Worm (Caenorhabditis elegans) whole organism, early embryonic: Measurements from ENCODE around the gene gck-4.
A peak's percentile ranks its signal among the peaks of the same experiment; 100 is the strongest.

ENCODE experiments used
- B0310.2 ChIP-seq: sonication (generic microtip); optimal IDR thresholded peaks from 2 replicates; lab custom pipeline; 2016; ENCODE audit warnings: mild to moderate bottlenecking, missing genetic modification characterization, missing compliant biosample characterization
- F13C5.2 ChIP-seq: sonication (generic microtip); optimal IDR thresholded peaks from 2 replicates; lab custom pipeline; 2017; ENCODE audit warnings: mild to moderate bottlenecking, missing genetic modification characterization, inconsistent platforms, missing compliant biosample characterization
- aly-1 ChIP-seq: sonication (generic microtip); optimal IDR thresholded peaks from 2 replicates; lab custom pipeline; 2016; ENCODE audit warnings: missing genetic modification characterization, missing compliant biosample characterization
- ama-1 ChIP-seq: fragments of 150-350 bp; optimal IDR thresholded peaks from 2 replicates; lab custom pipeline; 2014
- ceh-13 ChIP-seq: fragments of 200-800 bp; sonication (Bioruptor generic); optimal IDR thresholded peaks from 2 replicates; lab custom pipeline; 2018; ENCODE audit warnings: mild to moderate bottlenecking, missing genetic modification characterization, missing compliant biosample characterization
- ceh-36 ChIP-seq: sonication (generic microtip); optimal IDR thresholded peaks from 2 replicates; lab custom pipeline; 2016; ENCODE audit warnings: missing genetic modification characterization, inconsistent platforms, missing compliant biosample characterization
- ets-7 ChIP-seq: sonication (generic microtip); optimal IDR thresholded peaks from 2 replicates; lab custom pipeline; 2016; ENCODE audit warnings: missing genotype, missing genetic modification characterization, missing compliant biosample characterization
- flt-1 ChIP-seq: fragments of 200-800 bp; sonication (Bioruptor generic); IDR thresholded peaks from 2 replicates; pipeline ENCODE4 v1.3.6; 2022; ENCODE audit warnings: missing genetic modification characterization, missing compliant biosample characterization
- hmbx-1 ChIP-seq: sonication (generic microtip); optimal IDR thresholded peaks from 2 replicates; lab custom pipeline; 2016; ENCODE audit warnings: mild to moderate bottlenecking, missing genetic modification characterization, missing compliant biosample characterization
- hmg-4 ChIP-seq: fragments of 200-800 bp; sonication (Bioruptor generic); optimal IDR thresholded peaks from 2 replicates; lab custom pipeline; 2018; ENCODE audit warnings: mild to moderate bottlenecking, missing genetic modification characterization, missing compliant biosample characterization
- hnd-1 ChIP-seq: sonication (generic microtip); optimal IDR thresholded peaks from 2 replicates; lab custom pipeline; 2016; ENCODE audit warnings: missing genetic modification characterization, missing compliant biosample characterization
- pes-1 ChIP-seq: fragments of 200-800 bp; sonication (Bioruptor generic); IDR thresholded peaks from 2 replicates; pipeline ENCODE4 v1.3.6; 2022; ENCODE audit warnings: missing genetic modification reagents, missing genetic modification characterization, missing compliant biosample characterization
- scrt-1 ChIP-seq: fragments of 200-800 bp; sonication (Bioruptor generic); IDR thresholded peaks from 2 replicates; pipeline ENCODE4 v1.3.6; 2022; ENCODE audit warnings: missing genetic modification characterization, missing compliant biosample characterization
- sea-1 ChIP-seq: fragments of 200-800 bp; sonication (Bioruptor generic); conservative IDR thresholded peaks from 2 replicates; pipeline ENCODE4 v1.3.6; 2022; ENCODE audit warnings: missing genetic modification characterization, missing compliant biosample characterization
- tbx-11 ChIP-seq: fragments of 200-800 bp; sonication (Bioruptor generic); IDR thresholded peaks from 2 replicates; pipeline ENCODE4 v1.3.6; 2022; ENCODE audit warnings: missing genetic modification characterization, missing compliant biosample characterization
- tbx-37 ChIP-seq: fragments of 200-800 bp; sonication (Bioruptor generic); conservative IDR thresholded peaks from 2 replicates; pipeline ENCODE4 v1.3.6; 2022; ENCODE audit warnings: missing genetic modification reagents, missing genetic modification characterization, missing compliant biosample characterization
- tra-4 ChIP-seq: sonication (generic microtip); optimal IDR thresholded peaks from 2 replicates; lab custom pipeline; 2017; ENCODE audit warnings: missing genetic modification characterization, missing compliant biosample characterization

gck-4 gene

DNA sequence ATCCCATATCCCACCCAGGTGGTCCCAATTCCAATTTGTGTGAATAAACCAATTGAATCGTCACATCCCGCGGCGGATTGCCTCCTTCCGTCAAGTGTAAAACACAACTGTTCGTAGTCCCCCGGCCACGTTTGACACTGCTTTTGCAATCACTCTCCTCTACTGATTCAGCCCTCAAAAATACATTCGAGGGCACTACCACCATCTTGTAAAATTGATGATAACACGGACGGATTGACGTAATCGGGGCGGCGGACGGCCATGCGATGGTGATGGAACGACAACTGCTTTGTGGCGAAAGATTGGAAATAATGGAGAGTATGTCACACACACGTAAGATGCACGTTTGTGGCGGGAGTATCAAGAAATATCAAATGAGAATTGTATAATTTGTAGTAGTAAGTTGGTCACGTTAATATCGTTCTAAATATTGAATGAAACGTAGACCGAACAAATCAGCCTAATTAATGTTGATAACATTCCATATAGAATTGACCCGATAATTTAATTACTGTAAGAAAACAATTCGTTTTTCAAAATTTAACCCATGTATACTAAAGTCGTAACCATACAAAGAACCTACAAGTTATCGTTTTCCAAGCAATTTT is 38.5 kb upstream of the gck-4 start:
- TF ChIP-seq ceh-13 (no peak), aly-1 (tag; lab: Kevin White, UChicago) (no peak), sea-1 (no peak), ama-1 (lab: Kevin White, UChicago) (no peak), flt-1 (GFP tag; lab: Robert Waterston, UW) (no peak), hnd-1 (no peak), tbx-37 (GFP tag; lab: Robert Waterston, UW) (no peak), B0310.2 (tag; lab: Kevin White, UChicago) (no peak), tbx-11 (GFP tag; lab: Robert Waterston, UW) (no peak)

DNA sequence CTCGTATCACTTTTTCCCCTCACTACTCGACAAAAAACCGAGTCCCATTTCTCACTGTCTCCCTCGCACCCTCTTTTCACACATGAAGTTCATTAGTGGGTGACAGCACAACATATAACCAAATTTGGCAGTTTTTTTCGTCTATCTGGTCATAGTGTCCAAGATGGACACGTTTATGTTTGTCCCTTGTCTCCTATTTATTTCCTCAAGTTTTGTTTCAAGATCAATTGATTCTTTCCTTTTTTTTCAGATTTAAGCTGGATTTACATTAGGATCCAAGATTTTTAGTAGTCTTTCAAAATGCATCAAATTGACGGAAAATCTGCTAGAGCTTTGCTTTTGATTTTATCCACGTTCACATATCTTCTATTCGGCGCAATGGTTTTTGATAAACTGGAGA is 37.4 kb upstream of the gck-4 start, which contains the start of gene twk-20:
TSS of gene twk-20 (plus strand) at position 301 of the 400 bp plus-strand sequence.
- TF ChIP-seq ceh-36 (tag; lab: Kevin White, UChicago) (no peak), scrt-1 (GFP tag; lab: Robert Waterston, UW) (no peak), hmbx-1 (tag; lab: Kevin White, UChicago) (no peak), tbx-37 (GFP tag; lab: Robert Waterston, UW) (no peak)

DNA sequence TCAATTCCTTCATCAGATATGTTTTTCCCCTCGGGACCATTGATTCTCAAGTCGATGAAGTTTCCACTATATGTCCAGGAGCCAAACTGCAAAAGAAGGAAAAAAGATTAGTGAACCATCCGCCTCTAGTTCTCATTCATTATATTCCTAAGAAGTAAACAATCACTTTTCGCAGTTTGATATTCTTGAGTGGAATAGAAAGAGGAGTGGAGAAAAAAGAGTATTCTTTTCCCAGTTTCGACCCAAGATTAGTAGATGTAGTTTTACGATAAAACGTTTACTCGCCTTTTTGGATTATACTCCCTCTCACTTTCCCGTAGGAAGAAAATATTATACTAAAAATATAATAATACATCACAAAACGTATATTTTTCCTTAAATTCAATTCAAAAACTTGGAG is 32.1 kb upstream of the gck-4 start:
- TF ChIP-seq hmbx-1 (tag; lab: Kevin White, UChicago) (no peak), aly-1 (tag; lab: Kevin White, UChicago) (no peak), hnd-1 (no peak), scrt-1 (GFP tag; lab: Robert Waterston, UW) (no peak), tbx-37 (GFP tag; lab: Robert Waterston, UW) (no peak), tbx-11 (GFP tag; lab: Robert Waterston, UW) (no peak), ceh-36 (tag; lab: Kevin White, UChicago) (no peak), sea-1 (no peak), ama-1 (lab: Kevin White, UChicago) (no peak), hmg-4 (GFP tag; lab: Kevin White, UChicago) (no peak), B0310.2 (tag; lab: Kevin White, UChicago) (no peak), ceh-13 (no peak), F13C5.2 (tag; lab: Kevin White, UChicago) (no peak), tra-4 (tag; lab: Kevin White, UChicago) (no peak), ets-7 (no peak), pes-1 (no peak), flt-1 (GFP tag; lab: Robert Waterston, UW) (no peak)

DNA sequence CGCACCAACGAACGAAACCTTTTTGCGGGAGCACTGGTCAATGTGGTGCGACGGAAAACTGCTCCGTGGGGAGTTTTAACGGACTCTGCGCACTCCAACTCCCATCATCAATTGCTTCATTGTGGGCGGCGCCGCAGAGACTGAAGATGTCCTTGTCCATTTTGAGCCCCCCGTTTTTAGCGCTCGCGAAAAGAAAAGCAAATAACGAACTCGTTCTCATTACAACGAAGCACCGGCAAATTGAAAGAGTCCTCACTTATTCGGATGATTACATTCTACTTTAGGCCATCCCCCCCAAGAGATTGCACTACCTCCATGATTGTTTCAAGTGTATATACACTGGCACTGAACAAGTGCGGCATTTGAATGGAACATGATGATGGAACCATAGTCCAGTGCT is 30.2 kb upstream of the gck-4 start, which contains the start of gene acr-9:
TSS of gene acr-9 (minus strand) at position 101 of the 400 bp plus-strand sequence.
- no peak for TF ChIP-seq ceh-36 (tag; lab: Kevin White, UChicago)
- TF ChIP-seq hmbx-1 (tag; lab: Kevin White, UChicago): no peak
- TF ChIP-seq tra-4 (tag; lab: Kevin White, UChicago): no peak
- no peak for TF ChIP-seq sea-1
- no peak for TF ChIP-seq pes-1
- TF ChIP-seq ceh-13: no peak
- TF ChIP-seq ets-7: no peak
- no peak for TF ChIP-seq ama-1 (lab: Kevin White, UChicago)
- no peak for TF ChIP-seq F13C5.2 (tag; lab: Kevin White, UChicago)
- no peak for TF ChIP-seq flt-1 (GFP tag; lab: Robert Waterston, UW)
- TF ChIP-seq hnd-1: no peak

DNA sequence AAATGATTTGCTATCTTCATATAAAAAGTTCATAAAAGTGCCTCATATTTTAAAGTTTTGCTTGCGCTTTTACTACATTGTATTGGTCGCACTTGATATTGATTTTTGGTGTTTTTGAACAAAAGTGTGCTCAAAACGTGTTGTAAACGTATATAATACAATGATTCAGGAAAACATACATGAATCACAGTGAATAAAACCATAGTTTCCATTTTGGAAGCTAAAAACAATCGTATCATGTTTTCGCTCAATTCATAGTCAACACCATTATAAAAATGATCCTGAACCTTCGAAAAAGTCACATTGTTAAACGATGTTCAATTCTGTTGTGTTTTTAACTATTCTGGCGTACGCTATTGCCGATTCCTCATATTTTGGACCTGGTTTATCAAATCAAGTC is 29.7 kb upstream of the gck-4 start, which contains the start of gene C40C9.3:
TSS of gene C40C9.3 (plus strand) at position 301 of the 400 bp plus-strand sequence.
- TF ChIP-seq hnd-1 (no peak), hmbx-1 (tag; lab: Kevin White, UChicago) (no peak), tra-4 (tag; lab: Kevin White, UChicago) (no peak), F13C5.2 (tag; lab: Kevin White, UChicago) (no peak), ama-1 (lab: Kevin White, UChicago) (no peak), scrt-1 (GFP tag; lab: Robert Waterston, UW) (no peak), B0310.2 (tag; lab: Kevin White, UChicago) (no peak), ets-7 (no peak), pes-1 (no peak), tbx-11 (GFP tag; lab: Robert Waterston, UW) (no peak), aly-1 (tag; lab: Kevin White, UChicago) (no peak), tbx-37 (GFP tag; lab: Robert Waterston, UW) (no peak), ceh-13 (no peak), flt-1 (GFP tag; lab: Robert Waterston, UW) (no peak), ceh-36 (tag; lab: Kevin White, UChicago) (no peak), hmg-4 (GFP tag; lab: Kevin White, UChicago) (no peak)

DNA sequence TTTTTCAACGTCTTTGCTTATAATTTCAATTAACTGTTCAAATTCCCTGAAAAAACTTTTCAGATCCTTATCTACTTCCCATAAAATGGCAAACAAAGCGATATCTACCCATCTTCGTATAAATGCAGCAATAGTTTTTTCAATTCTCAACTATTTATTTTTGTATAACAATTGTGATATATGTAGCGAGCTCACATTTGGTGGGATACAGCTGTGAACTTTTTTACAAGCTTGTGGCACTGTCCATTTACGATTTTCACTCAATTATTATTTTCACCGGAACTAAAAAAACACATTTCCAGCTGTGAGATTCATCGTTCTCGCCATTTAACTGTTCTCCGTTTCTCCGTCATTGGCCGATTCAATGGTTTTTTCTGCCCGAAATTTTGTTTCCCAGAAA is 26.2 kb upstream of the gck-4 start, which contains the start of gene C40C9.4:
TSS of gene C40C9.4 (plus strand) at position 301 of the 400 bp plus-strand sequence.
- TF ChIP-seq pes-1: no peak
- no peak for TF ChIP-seq flt-1 (GFP tag; lab: Robert Waterston, UW)
- TF ChIP-seq ets-7: no peak
- no peak for TF ChIP-seq hmg-4 (GFP tag; lab: Kevin White, UChicago)

DNA sequence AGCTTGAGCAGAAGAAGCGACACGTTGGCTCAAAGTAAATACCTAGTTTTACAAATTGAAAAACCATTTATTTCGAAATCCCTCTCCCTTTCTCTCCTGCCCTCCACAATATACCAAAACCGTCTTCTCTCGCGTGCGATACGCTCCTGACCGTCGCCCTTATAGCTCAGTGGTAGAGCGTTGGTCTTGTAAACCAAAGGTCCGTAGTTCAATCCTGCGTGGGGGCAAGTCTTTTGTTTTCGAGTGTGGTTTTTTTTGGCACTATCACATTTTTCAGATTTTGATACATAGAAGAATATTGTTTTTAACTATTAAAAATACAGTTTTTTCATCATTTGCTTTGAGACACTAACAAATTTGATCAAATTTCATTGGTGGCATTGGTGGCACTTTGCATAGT is 23.4 kb upstream of the gck-4 start:
- TF ChIP-seq F13C5.2 (tag; lab: Kevin White, UChicago): no peak
- TF ChIP-seq hmbx-1 (tag; lab: Kevin White, UChicago): no peak
- TF ChIP-seq ceh-13: peak; percentile 8
- peak; percentile 53 for TF ChIP-seq hmg-4 (GFP tag; lab: Kevin White, UChicago)
- TF ChIP-seq tbx-11 (GFP tag; lab: Robert Waterston, UW): peak; percentile 69; the same call in 1 of the 2 replicates
- TF ChIP-seq hnd-1: peak; percentile 45
- TF ChIP-seq tra-4 (tag; lab: Kevin White, UChicago): no peak
- TF ChIP-seq flt-1 (GFP tag; lab: Robert Waterston, UW): peak; percentile 74
- TF ChIP-seq ceh-36 (tag; lab: Kevin White, UChicago): peak; percentile 61
- TF ChIP-seq pes-1: peak; percentile 87
- TF ChIP-seq ama-1 (lab: Kevin White, UChicago): no peak
- peak; percentile 82 for TF ChIP-seq sea-1
- TF ChIP-seq aly-1 (tag; lab: Kevin White, UChicago): peak; percentile 19
- TF ChIP-seq ets-7: no peak
- TF ChIP-seq scrt-1 (GFP tag; lab: Robert Waterston, UW): peak; percentile 80
- TF ChIP-seq tbx-37 (GFP tag; lab: Robert Waterston, UW): peak; percentile 72
- peak; percentile 58 for TF ChIP-seq B0310.2 (tag; lab: Kevin White, UChicago)
